Worm (Caenorhabditis elegans) whole organism, L3 larva: ENCODE measurements around the gene sre-48.

Experiments
- ZK546.5 ChIP-seq: sonication (generic microtip); optimal IDR thresholded peaks from 2 replicates; lab custom pipeline; 2017; ENCODE audit warnings: missing biosample characterization, missing genetic modification characterization
- daf-12 ChIP-seq: fragments of 150-350 bp; optimal IDR thresholded peaks from 2 replicates; lab custom pipeline; 2014; ENCODE audit warnings: missing biosample characterization, missing genetic modification reagents, missing genetic modification characterization
- mdl-1 ChIP-seq: fragments of 150-350 bp; optimal IDR thresholded peaks from 2 replicates; lab custom pipeline; 2014; ENCODE audit warnings: missing biosample characterization, missing genetic modification characterization
- nhr-12 ChIP-seq: fragments of 150-350 bp; optimal IDR thresholded peaks from 2 replicates; lab custom pipeline; 2014; ENCODE audit warnings: missing biosample characterization, missing genetic modification characterization
- skn-1 ChIP-seq: fragments of 150-350 bp; optimal IDR thresholded peaks from 2 replicates; lab custom pipeline; 2014; ENCODE audit warnings: missing biosample characterization, missing genetic modification characterization
- snpc-4 ChIP-seq: fragments of 150-350 bp; optimal IDR thresholded peaks from 2 replicates; lab custom pipeline; 2014; ENCODE audit warnings: missing biosample characterization, missing genetic modification characterization
- tbx-2 ChIP-seq: sonication (generic microtip); optimal IDR thresholded peaks from 2 replicates; lab custom pipeline; 2016; ENCODE audit warnings: mild to moderate bottlenecking, missing genetic modification characterization, missing compliant biosample characterization
- unc-62 ChIP-seq: fragments of 150-350 bp; sonication (generic microtip); optimal IDR thresholded peaks from 4 replicates; lab custom pipeline; 2014; ENCODE audit warnings: missing biosample characterization, missing genetic modification reagents, missing genetic modification characterization
- ztf-4 ChIP-seq: fragments of 150-350 bp; optimal IDR thresholded peaks from 2 replicates; lab custom pipeline; 2014; ENCODE audit warnings: missing biosample characterization, missing genetic modification characterization

- no peak for TF ChIP-seq skn-1
- TF ChIP-seq snpc-4 (tag; lab: Kevin White, UChicago), result no peak
- no peak for TF ChIP-seq ztf-4 (tag; lab: Kevin White, UChicago)
- TF ChIP-seq nhr-12 (tag; lab: Kevin White, UChicago), result no peak
- no peak for TF ChIP-seq daf-12
- TF ChIP-seq tbx-2, result no peak
- no peak for TF ChIP-seq ZK546.5 (tag; lab: Kevin White, UChicago)
- TF ChIP-seq unc-62, result no peak
- no peak for TF ChIP-seq mdl-1 (tag; lab: Kevin White, UChicago)
Observed at ce11 chrII:13998964-13999363, 19.3 kb upstream of the sre-48 start, which contains the start of gene F01D5.2.
